Worm (Caenorhabditis elegans) whole organism, L3 larva: ENCODE results near the gene phat-5.

ENCODE experiments used
- R02D3.7 ChIP-seq: fragments of 150-350 bp; optimal IDR thresholded peaks from 2 replicates; lab custom pipeline; 2014; ENCODE audit warnings: missing biosample characterization, missing genetic modification characterization
- ZK546.5 ChIP-seq: sonication (generic microtip); optimal IDR thresholded peaks from 2 replicates; lab custom pipeline; 2017; ENCODE audit warnings: missing biosample characterization, missing genetic modification characterization
- aly-2 ChIP-seq: fragments of 150-350 bp; optimal IDR thresholded peaks from 2 replicates; lab custom pipeline; 2014; ENCODE audit warnings: missing biosample characterization, missing genetic modification characterization
- ceh-16 ChIP-seq: sonication (generic microtip); optimal IDR thresholded peaks from 2 replicates; lab custom pipeline; 2017; ENCODE audit warnings: missing biosample characterization, missing genetic modification characterization
- ceh-28 ChIP-seq: fragments of 150-350 bp; optimal IDR thresholded peaks from 2 replicates; lab custom pipeline; 2014; ENCODE audit warnings: missing biosample characterization, missing genetic modification reagents, missing genetic modification characterization
- ceh-82 ChIP-seq: fragments of 150-350 bp; optimal IDR thresholded peaks from 2 replicates; lab custom pipeline; 2014; ENCODE audit warnings: missing biosample characterization, missing genetic modification characterization
- ceh-9 ChIP-seq: sonication (generic microtip); optimal IDR thresholded peaks from 2 replicates; lab custom pipeline; 2018; ENCODE audit warnings: missing biosample characterization, missing genetic modification characterization
- daf-12 ChIP-seq: fragments of 150-350 bp; optimal IDR thresholded peaks from 2 replicates; lab custom pipeline; 2014; ENCODE audit warnings: missing biosample characterization, missing genetic modification reagents, missing genetic modification characterization
- egl-27 ChIP-seq: sonication (generic microtip); optimal IDR thresholded peaks from 4 replicates; lab custom pipeline; 2017; ENCODE audit warnings: missing biosample characterization, missing genetic modification reagents, missing genetic modification characterization
- egl-5 ChIP-seq: fragments of 150-350 bp; optimal IDR thresholded peaks from 2 replicates; lab custom pipeline; 2017; ENCODE audit warnings: missing biosample characterization, missing genetic modification reagents, missing genetic modification characterization, inconsistent platforms
- elt-1 ChIP-seq: fragments of 150-350 bp; optimal IDR thresholded peaks from 2 replicates; lab custom pipeline; 2014; ENCODE audit warnings: missing biosample characterization, missing genetic modification characterization
- elt-2 ChIP-seq: sonication (generic microtip); optimal IDR thresholded peaks from 2 replicates; lab custom pipeline; 2016; ENCODE audit warnings: missing genetic modification reagents, mild to moderate bottlenecking, missing genetic modification characterization, missing compliant biosample characterization
- elt-3 ChIP-seq, 3 experiments: fragments of 150-350 bp in 1 of 3; sonication (generic microtip) in 2 of 3; optimal IDR thresholded peaks; 2 replicates in 2 of 3; 4 replicates in 1 of 3; lab custom pipeline; 2014 to 2017; ENCODE audit warnings: missing biosample characterization in 3 of 3, missing genetic modification characterization in 3 of 3
- eor-1 ChIP-seq, 2 experiments: fragments of 150-350 bp; optimal IDR thresholded peaks; 2 replicates each; lab custom pipeline; 2014 to 2018; ENCODE audit warnings: missing biosample characterization in 2 of 2, missing genetic modification characterization in 2 of 2
- fkh-2 ChIP-seq: fragments of 150-350 bp; optimal IDR thresholded peaks from 2 replicates; lab custom pipeline; 2014; ENCODE audit warnings: missing biosample characterization, missing genetic modification reagents, missing genetic modification characterization
- fos-1 ChIP-seq: fragments of 150-350 bp; optimal IDR thresholded peaks from 2 replicates; lab custom pipeline; 2014; ENCODE audit warnings: missing biosample characterization, missing genetic modification characterization
- hmg-11 ChIP-seq: sonication (generic microtip); optimal IDR thresholded peaks from 2 replicates; lab custom pipeline; 2016; ENCODE audit warnings: missing genetic modification characterization, missing compliant biosample characterization
- lin-15B ChIP-seq: fragments of 150-350 bp; optimal IDR thresholded peaks from 2 replicates; lab custom pipeline; 2014; ENCODE audit warnings: missing biosample characterization, missing genetic modification characterization
- lin-39 ChIP-seq: fragments of 150-350 bp; optimal IDR thresholded peaks from 2 replicates; lab custom pipeline; 2018; ENCODE audit warnings: missing biosample characterization, missing genetic modification reagents, missing genetic modification characterization
- lsy-12 ChIP-seq: sonication (generic microtip); optimal IDR thresholded peaks from 2 replicates; lab custom pipeline; 2016; ENCODE audit warnings: mild to moderate bottlenecking, missing genetic modification characterization, missing compliant biosample characterization
- mml-1 ChIP-seq: fragments of 150-350 bp; sonication (generic microtip); optimal IDR thresholded peaks from 3 replicates; lab custom pipeline; 2014; ENCODE audit warnings: missing biosample characterization, missing genetic modification characterization
- nhr-23 ChIP-seq: fragments of 150-350 bp; optimal IDR thresholded peaks from 2 replicates; lab custom pipeline; 2014; ENCODE audit warnings: missing biosample characterization, missing genetic modification reagents, missing genetic modification characterization
- nhr-237 ChIP-seq: fragments of 150-350 bp; optimal IDR thresholded peaks from 2 replicates; lab custom pipeline; 2014; ENCODE audit warnings: missing biosample characterization, missing genetic modification characterization
- nhr-25 ChIP-seq: sonication (generic microtip); optimal IDR thresholded peaks from 2 replicates; lab custom pipeline; 2017; ENCODE audit warnings: missing biosample characterization, missing genetic modification characterization
- nhr-28 ChIP-seq: fragments of 150-350 bp; optimal IDR thresholded peaks from 2 replicates; lab custom pipeline; 2014; ENCODE audit warnings: missing biosample characterization, missing genetic modification characterization
- nhr-43 ChIP-seq: sonication (generic microtip); optimal IDR thresholded peaks from 2 replicates; lab custom pipeline; 2016; ENCODE audit warnings: mild to moderate bottlenecking, missing genetic modification characterization, missing compliant biosample characterization; ENCODE audit not compliant: poor library complexity, severe bottlenecking
- nhr-67 ChIP-seq: fragments of 150-350 bp; optimal IDR thresholded peaks from 2 replicates; lab custom pipeline; 2014; ENCODE audit warnings: missing biosample characterization, missing genetic modification characterization
- nhr-76 ChIP-seq: fragments of 150-350 bp; sonication (generic microtip); optimal IDR thresholded peaks from 5 replicates; lab custom pipeline; 2014; ENCODE audit warnings: missing biosample characterization, missing genetic modification characterization
- nhr-77 ChIP-seq: fragments of 150-350 bp; optimal IDR thresholded peaks from 2 replicates; lab custom pipeline; 2014; ENCODE audit warnings: missing biosample characterization, missing genetic modification characterization
- pha-4 ChIP-seq: fragments of 150-350 bp; optimal IDR thresholded peaks from 2 replicates; lab custom pipeline; 2014; ENCODE audit warnings: missing biosample characterization, missing genetic modification reagents, missing genetic modification characterization
- pqm-1 ChIP-seq: fragments of 150-350 bp; optimal IDR thresholded peaks from 2 replicates; lab custom pipeline; 2017; ENCODE audit warnings: missing biosample characterization, missing genetic modification characterization, inconsistent platforms
- skn-1 ChIP-seq: fragments of 150-350 bp; optimal IDR thresholded peaks from 2 replicates; lab custom pipeline; 2014; ENCODE audit warnings: missing biosample characterization, missing genetic modification characterization
- snpc-4 ChIP-seq: fragments of 150-350 bp; optimal IDR thresholded peaks from 2 replicates; lab custom pipeline; 2014; ENCODE audit warnings: missing biosample characterization, missing genetic modification characterization
- tbx-2 ChIP-seq: sonication (generic microtip); optimal IDR thresholded peaks from 2 replicates; lab custom pipeline; 2016; ENCODE audit warnings: mild to moderate bottlenecking, missing genetic modification characterization, missing compliant biosample characterization
- unc-39 ChIP-seq: sonication (generic microtip); optimal IDR thresholded peaks from 4 replicates; lab custom pipeline; 2017; ENCODE audit warnings: missing biosample characterization, missing genetic modification characterization
- unc-62 ChIP-seq: fragments of 150-350 bp; sonication (generic microtip); optimal IDR thresholded peaks from 4 replicates; lab custom pipeline; 2014; ENCODE audit warnings: missing biosample characterization, missing genetic modification reagents, missing genetic modification characterization
- zag-1 ChIP-seq: fragments of 150-350 bp; optimal IDR thresholded peaks from 2 replicates; lab custom pipeline; 2014; ENCODE audit warnings: missing biosample characterization, missing genetic modification characterization
- ztf-11 ChIP-seq: fragments of 150-350 bp; optimal IDR thresholded peaks from 2 replicates; lab custom pipeline; 2014; ENCODE audit warnings: missing biosample characterization, missing genetic modification characterization

phat-5 gene

ce11 chrV:4112516-4112915, 9.8 kb downstream of the phat-5 start, which contains the start of gene srw-134:
srw-134 (minus strand) TSS chrV:4112616.
- TF ChIP-seq nhr-77: no peak
- no peak for TF ChIP-seq unc-39 (tag; lab: Kevin White, UChicago)
- no peak for TF ChIP-seq ztf-11
- no peak for TF ChIP-seq ceh-9 (tag; lab: Kevin White, UChicago)
- no peak for TF ChIP-seq ceh-16
- no peak for TF ChIP-seq egl-5
- TF ChIP-seq nhr-76 (tag; lab: Kevin White, UChicago): no peak
- TF ChIP-seq mml-1: no peak
- no peak for TF ChIP-seq ZK546.5 (tag; lab: Kevin White, UChicago)
- TF ChIP-seq lin-15B (tag; lab: Kevin White, UChicago): no peak
- no peak for TF ChIP-seq ceh-28 (tag; lab: Kevin White, UChicago)
- TF ChIP-seq, all 47 proteins: peak for 0

ce11 chrV:4109873-4110272, 12.4 kb downstream of the phat-5 start, which contains the start of gene clc-18:
clc-18 (minus strand) TSS chrV:4109973.
- no peak for TF ChIP-seq fos-1 (tag; lab: Kevin White, UChicago)
- TF ChIP-seq nhr-28 (tag; lab: Kevin White, UChicago): no peak
- no peak for TF ChIP-seq ceh-28 (tag; lab: Kevin White, UChicago)
- TF ChIP-seq egl-5: no peak
- no peak for TF ChIP-seq fkh-2 (tag; lab: Kevin White, UChicago)
- no peak for TF ChIP-seq ceh-82 (tag; lab: Kevin White, UChicago)
- TF ChIP-seq elt-2 (tag; lab: Kevin White, UChicago): no peak
- TF ChIP-seq ZK546.5 (tag; lab: Kevin White, UChicago): no peak
- no peak for TF ChIP-seq hmg-11 (tag; lab: Kevin White, UChicago)
- no peak for TF ChIP-seq ceh-9 (tag; lab: Kevin White, UChicago)
- no peak for TF ChIP-seq unc-39 (tag; lab: Kevin White, UChicago)
- TF ChIP-seq pha-4 (tag; lab: Kevin White, UChicago): no peak
- no peak for TF ChIP-seq eor-1 (tag; optimal IDR thresholded peaks at IDR 0.05; lab: Kevin White, UChicago)
- no peak for TF ChIP-seq lsy-12 (tag; lab: Kevin White, UChicago)
- no peak for TF ChIP-seq lin-15B (tag; lab: Kevin White, UChicago)
- TF ChIP-seq nhr-43 (tag; lab: Kevin White, UChicago): no peak
- no peak for TF ChIP-seq aly-2

ce11 chrV:4106688-4107087, 15.6 kb downstream of the phat-5 start:
- TF ChIP-seq lin-15B (tag; lab: Kevin White, UChicago) (no peak), egl-27 (no peak), lin-39 (tag; lab: Kevin White, UChicago) (no peak), nhr-23 (no peak), unc-39 (tag; lab: Kevin White, UChicago) (no peak), ztf-11 (no peak), R02D3.7 (tag; lab: Kevin White, UChicago) (no peak), fos-1 (tag; lab: Kevin White, UChicago) (no peak), skn-1 (tag; lab: Kevin White, UChicago) (no peak), aly-2 (no peak), nhr-76 (tag; lab: Kevin White, UChicago) (no peak), pha-4 (tag; lab: Kevin White, UChicago) (no peak), hmg-11 (tag; lab: Kevin White, UChicago) (no peak), elt-1 (no peak), nhr-237 (no peak), nhr-67 (tag; lab: Kevin White, UChicago) (no peak), daf-12 (no peak), zag-1 (no peak), unc-62 (GFP tag; lab: Kevin White, UChicago) (no peak)

ce11 chrV:4104298-4104697, 18.0 kb downstream of the phat-5 start, which contains the start of gene srj-39:
srj-39 (plus strand) TSS chrV:4104598.
- no peak for TF ChIP-seq ceh-28 (tag; lab: Kevin White, UChicago)
- no peak for TF ChIP-seq snpc-4 (tag; lab: Kevin White, UChicago)
- TF ChIP-seq pqm-1 (tag; lab: Kevin White, UChicago): no peak
- TF ChIP-seq, all 47 proteins: peak for 0

DNA sequence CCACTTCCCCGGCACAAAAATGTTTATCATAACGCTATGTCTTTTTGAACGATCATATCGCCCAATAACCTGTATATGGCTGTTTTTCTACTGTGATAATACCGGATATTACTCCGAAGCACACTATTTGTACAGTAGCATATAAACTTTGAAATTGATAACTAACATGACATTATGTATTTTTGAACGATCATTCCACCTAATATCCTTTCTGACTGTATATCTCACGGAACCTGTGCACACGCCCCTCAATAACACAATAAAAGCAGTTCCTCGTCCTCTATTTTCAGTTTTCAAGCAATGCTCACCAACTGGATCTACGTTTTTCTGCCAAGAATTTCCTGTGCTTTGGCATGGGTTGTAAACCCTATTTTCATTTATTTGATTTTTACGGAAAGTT, 20.7 kb downstream of the phat-5 start, which contains the start of gene srj-40:
TSS of gene srj-40 (plus strand) at position 301 of the 400 bp plus-strand sequence.
- TF ChIP-seq nhr-28 (tag; lab: Kevin White, UChicago) (no peak), mml-1 (no peak), nhr-25 (tag; lab: Kevin White, UChicago) (no peak), ceh-82 (tag; lab: Kevin White, UChicago) (no peak), ceh-9 (tag; lab: Kevin White, UChicago) (no peak), nhr-76 (tag; lab: Kevin White, UChicago) (no peak), unc-62 (GFP tag; lab: Kevin White, UChicago) (no peak), tbx-2 (tag; lab: Kevin White, UChicago) (no peak), elt-3 (tag; optimal IDR thresholded peaks at IDR 0.05; lab: Kevin White, UChicago) (no peak), pqm-1 (tag; lab: Kevin White, UChicago) (no peak), nhr-43 (tag; lab: Kevin White, UChicago) (no peak)
